Worm (Caenorhabditis elegans) whole organism, L3 larva: Measurements from ENCODE around the gene cyp-25A3.

Experiments used
- R02D3.7 ChIP-seq: fragments of 150-350 bp; optimal IDR thresholded peaks from 2 replicates; lab custom pipeline; 2014; ENCODE audit warnings: missing biosample characterization, missing genetic modification characterization
- ZK546.5 ChIP-seq: sonication (generic microtip); optimal IDR thresholded peaks from 2 replicates; lab custom pipeline; 2017; ENCODE audit warnings: missing biosample characterization, missing genetic modification characterization
- aly-2 ChIP-seq: fragments of 150-350 bp; optimal IDR thresholded peaks from 2 replicates; lab custom pipeline; 2014; ENCODE audit warnings: missing biosample characterization, missing genetic modification characterization
- ama-1 ChIP-seq: fragments of 150-350 bp; optimal IDR thresholded peaks from 2 replicates; lab custom pipeline; 2018
- ceh-16 ChIP-seq: sonication (generic microtip); optimal IDR thresholded peaks from 2 replicates; lab custom pipeline; 2017; ENCODE audit warnings: missing biosample characterization, missing genetic modification characterization
- ceh-28 ChIP-seq: fragments of 150-350 bp; optimal IDR thresholded peaks from 2 replicates; lab custom pipeline; 2014; ENCODE audit warnings: missing biosample characterization, missing genetic modification reagents, missing genetic modification characterization
- ceh-9 ChIP-seq: sonication (generic microtip); optimal IDR thresholded peaks from 2 replicates; lab custom pipeline; 2018; ENCODE audit warnings: missing biosample characterization, missing genetic modification characterization
- daf-12 ChIP-seq: fragments of 150-350 bp; optimal IDR thresholded peaks from 2 replicates; lab custom pipeline; 2014; ENCODE audit warnings: missing biosample characterization, missing genetic modification reagents, missing genetic modification characterization
- elt-1 ChIP-seq: fragments of 150-350 bp; optimal IDR thresholded peaks from 2 replicates; lab custom pipeline; 2014; ENCODE audit warnings: missing biosample characterization, missing genetic modification characterization
- elt-2 ChIP-seq: sonication (generic microtip); optimal IDR thresholded peaks from 2 replicates; lab custom pipeline; 2016; ENCODE audit warnings: missing genetic modification reagents, mild to moderate bottlenecking, missing genetic modification characterization, missing compliant biosample characterization
- elt-3 ChIP-seq, 3 experiments: fragments of 150-350 bp in 1 of 3; sonication (generic microtip) in 2 of 3; optimal IDR thresholded peaks; 2 replicates in 2 of 3; 4 replicates in 1 of 3; lab custom pipeline; 2014 to 2017; ENCODE audit warnings: missing biosample characterization in 3 of 3, missing genetic modification characterization in 3 of 3
- eor-1 ChIP-seq, 2 experiments: fragments of 150-350 bp; optimal IDR thresholded peaks; 2 replicates each; lab custom pipeline; 2014 to 2018; ENCODE audit warnings: missing biosample characterization in 2 of 2, missing genetic modification characterization in 2 of 2
- fkh-10 ChIP-seq: sonication (generic microtip); optimal IDR thresholded peaks from 2 replicates; lab custom pipeline; 2017; ENCODE audit warnings: missing biosample characterization, missing genetic modification reagents, missing genetic modification characterization
- fkh-2 ChIP-seq: fragments of 150-350 bp; optimal IDR thresholded peaks from 2 replicates; lab custom pipeline; 2014; ENCODE audit warnings: missing biosample characterization, missing genetic modification reagents, missing genetic modification characterization
- fos-1 ChIP-seq: fragments of 150-350 bp; optimal IDR thresholded peaks from 2 replicates; lab custom pipeline; 2014; ENCODE audit warnings: missing biosample characterization, missing genetic modification characterization
- hmg-11 ChIP-seq: sonication (generic microtip); optimal IDR thresholded peaks from 2 replicates; lab custom pipeline; 2016; ENCODE audit warnings: missing genetic modification characterization, missing compliant biosample characterization
- jun-1 ChIP-seq: fragments of 150-350 bp; optimal IDR thresholded peaks from 2 replicates; lab custom pipeline; 2014; ENCODE audit warnings: missing biosample characterization, missing genetic modification reagents, missing genetic modification characterization
- lin-15B ChIP-seq: fragments of 150-350 bp; optimal IDR thresholded peaks from 2 replicates; lab custom pipeline; 2014; ENCODE audit warnings: missing biosample characterization, missing genetic modification characterization
- lsy-12 ChIP-seq: sonication (generic microtip); optimal IDR thresholded peaks from 2 replicates; lab custom pipeline; 2016; ENCODE audit warnings: mild to moderate bottlenecking, missing genetic modification characterization, missing compliant biosample characterization
- mml-1 ChIP-seq: fragments of 150-350 bp; sonication (generic microtip); optimal IDR thresholded peaks from 3 replicates; lab custom pipeline; 2014; ENCODE audit warnings: missing biosample characterization, missing genetic modification characterization
- nfya-1 ChIP-seq: sonication (generic microtip); optimal IDR thresholded peaks from 2 replicates; lab custom pipeline; 2017; ENCODE audit warnings: missing genetic modification characterization, mild to moderate bottlenecking, missing compliant biosample characterization, antibody characterized with exemption, moderate library complexity; ENCODE audit not compliant: insufficient read depth
- nhr-11 ChIP-seq: fragments of 150-350 bp; optimal IDR thresholded peaks from 2 replicates; lab custom pipeline; 2014; ENCODE audit warnings: missing biosample characterization, missing genetic modification characterization
- nhr-12 ChIP-seq: fragments of 150-350 bp; optimal IDR thresholded peaks from 2 replicates; lab custom pipeline; 2014; ENCODE audit warnings: missing biosample characterization, missing genetic modification characterization
- nhr-23 ChIP-seq: fragments of 150-350 bp; optimal IDR thresholded peaks from 2 replicates; lab custom pipeline; 2014; ENCODE audit warnings: missing biosample characterization, missing genetic modification reagents, missing genetic modification characterization
- nhr-237 ChIP-seq: fragments of 150-350 bp; optimal IDR thresholded peaks from 2 replicates; lab custom pipeline; 2014; ENCODE audit warnings: missing biosample characterization, missing genetic modification characterization
- nhr-25 ChIP-seq: sonication (generic microtip); optimal IDR thresholded peaks from 2 replicates; lab custom pipeline; 2017; ENCODE audit warnings: missing biosample characterization, missing genetic modification characterization
- nhr-28 ChIP-seq: fragments of 150-350 bp; optimal IDR thresholded peaks from 2 replicates; lab custom pipeline; 2014; ENCODE audit warnings: missing biosample characterization, missing genetic modification characterization
- nhr-43 ChIP-seq: sonication (generic microtip); optimal IDR thresholded peaks from 2 replicates; lab custom pipeline; 2016; ENCODE audit warnings: mild to moderate bottlenecking, missing genetic modification characterization, missing compliant biosample characterization; ENCODE audit not compliant: poor library complexity, severe bottlenecking
- nhr-76 ChIP-seq: fragments of 150-350 bp; sonication (generic microtip); optimal IDR thresholded peaks from 5 replicates; lab custom pipeline; 2014; ENCODE audit warnings: missing biosample characterization, missing genetic modification characterization
- nhr-77 ChIP-seq: fragments of 150-350 bp; optimal IDR thresholded peaks from 2 replicates; lab custom pipeline; 2014; ENCODE audit warnings: missing biosample characterization, missing genetic modification characterization
- pqm-1 ChIP-seq: fragments of 150-350 bp; optimal IDR thresholded peaks from 2 replicates; lab custom pipeline; 2017; ENCODE audit warnings: missing biosample characterization, missing genetic modification characterization, inconsistent platforms
- sea-2 ChIP-seq: fragments of 150-350 bp; sonication (generic microtip); optimal IDR thresholded peaks from 4 replicates; lab custom pipeline; 2014; ENCODE audit warnings: missing biosample characterization, missing genetic modification reagents, missing genetic modification characterization
- snpc-4 ChIP-seq: fragments of 150-350 bp; optimal IDR thresholded peaks from 2 replicates; lab custom pipeline; 2014; ENCODE audit warnings: missing biosample characterization, missing genetic modification characterization
- tbx-2 ChIP-seq: sonication (generic microtip); optimal IDR thresholded peaks from 2 replicates; lab custom pipeline; 2016; ENCODE audit warnings: mild to moderate bottlenecking, missing genetic modification characterization, missing compliant biosample characterization
- unc-39 ChIP-seq: sonication (generic microtip); optimal IDR thresholded peaks from 4 replicates; lab custom pipeline; 2017; ENCODE audit warnings: missing biosample characterization, missing genetic modification characterization
- zag-1 ChIP-seq: fragments of 150-350 bp; optimal IDR thresholded peaks from 2 replicates; lab custom pipeline; 2014; ENCODE audit warnings: missing biosample characterization, missing genetic modification characterization
- ztf-11 ChIP-seq: fragments of 150-350 bp; optimal IDR thresholded peaks from 2 replicates; lab custom pipeline; 2014; ENCODE audit warnings: missing biosample characterization, missing genetic modification characterization
- ztf-4 ChIP-seq: fragments of 150-350 bp; optimal IDR thresholded peaks from 2 replicates; lab custom pipeline; 2014; ENCODE audit warnings: missing biosample characterization, missing genetic modification characterization

Gene cyp-25A3

ce11 chrIII:3814421-3814820, 25.1 kb downstream of the cyp-25A3 start:
- TF ChIP-seq sea-2 (GFP tag; lab: Kevin White, UChicago) (no peak), mml-1 (tag; lab: Kevin White, UChicago) (no peak), daf-12 (no peak), elt-2 (tag; lab: Kevin White, UChicago) (no peak), ztf-11 (tag; lab: Kevin White, UChicago) (no peak), fkh-10 (GFP tag; lab: Kevin White, UChicago) (no peak)

- no peak for TF ChIP-seq eor-1 (tag; optimal IDR thresholded peaks at IDR 0.05; lab: Kevin White, UChicago)
- no peak for TF ChIP-seq ama-1 (lab: Kevin White, UChicago)
- no peak for TF ChIP-seq aly-2 (tag; lab: Kevin White, UChicago)
- no peak for TF ChIP-seq unc-39 (tag; lab: Kevin White, UChicago)
- no peak for TF ChIP-seq fkh-10 (GFP tag; lab: Kevin White, UChicago)
- TF ChIP-seq nhr-77: no peak
- TF ChIP-seq ztf-4: no peak
- TF ChIP-seq lin-15B (tag; lab: Kevin White, UChicago): no peak
- TF ChIP-seq zag-1: no peak
- no peak for TF ChIP-seq nhr-23 (tag; lab: Kevin White, UChicago)
- TF ChIP-seq tbx-2: no peak
- TF ChIP-seq ceh-9 (tag; lab: Kevin White, UChicago): no peak
- TF ChIP-seq nfya-1 (tag; lab: Kevin White, UChicago): peak; percentile 62
- TF ChIP-seq elt-1: peak; percentile 38
- no peak for TF ChIP-seq R02D3.7
- no peak for TF ChIP-seq fos-1 (tag; lab: Kevin White, UChicago)
- no peak for TF ChIP-seq ceh-28 (tag; lab: Kevin White, UChicago)
- TF ChIP-seq ceh-16 (tag; lab: Kevin White, UChicago): no peak
- no peak for TF ChIP-seq ZK546.5 (tag; lab: Kevin White, UChicago)
- peak in 1 of 3 experiments; percentile 25 for TF ChIP-seq elt-3 (tag; optimal IDR thresholded peaks at IDR 0.05; lab: Kevin White, UChicago)
- no peak for TF ChIP-seq snpc-4 (tag; lab: Kevin White, UChicago)
- TF ChIP-seq nhr-25: peak; percentile 94
These were observed 27.1 kb downstream of the cyp-25A3 start for ce11 chrIII:3812369-3812993.

- no peak for TF ChIP-seq fos-1 (tag; lab: Kevin White, UChicago)
- TF ChIP-seq nhr-25: peak; percentile 85
- TF ChIP-seq nhr-43: peak; percentile 17
These were observed 28.1 kb downstream of the cyp-25A3 start for ce11 chrIII:3811375-3811924.

ce11 chrIII:3809008-3809407, 30.5 kb downstream of the cyp-25A3 start, which contains the start of gene toh-1:
toh-1 (minus strand) TSS chrIII:3809030.
- no peak for TF ChIP-seq ZK546.5 (tag; lab: Kevin White, UChicago)
- TF ChIP-seq nhr-23 (tag; lab: Kevin White, UChicago): peak; percentile 31
- TF ChIP-seq nhr-25: peak; percentile 22
- no peak for TF ChIP-seq lsy-12 (tag; lab: Kevin White, UChicago)
- TF ChIP-seq ama-1 (lab: Kevin White, UChicago): peak; percentile 29
- TF ChIP-seq, all 47 proteins: peak for 3

- TF ChIP-seq nhr-25: peak; percentile 74
- TF ChIP-seq aly-2 (tag; lab: Kevin White, UChicago): no peak
- peak; percentile 1 for TF ChIP-seq nhr-43
These were observed 31.9 kb downstream of the cyp-25A3 start for ce11 chrIII:3807590-3807989.

- no peak for TF ChIP-seq pqm-1
- TF ChIP-seq elt-1: no peak
- TF ChIP-seq nhr-11 (tag; lab: Kevin White, UChicago): no peak
- TF ChIP-seq ama-1 (lab: Kevin White, UChicago): no peak
- TF ChIP-seq fkh-2 (tag; lab: Kevin White, UChicago): no peak
- TF ChIP-seq hmg-11 (tag; lab: Kevin White, UChicago): no peak
- no peak for TF ChIP-seq sea-2 (GFP tag; lab: Kevin White, UChicago)
- TF ChIP-seq mml-1 (tag; lab: Kevin White, UChicago): no peak
- no peak for TF ChIP-seq nhr-77
- TF ChIP-seq nhr-43: no peak
- no peak for TF ChIP-seq aly-2 (tag; lab: Kevin White, UChicago)
- TF ChIP-seq jun-1: no peak
- TF ChIP-seq elt-3 (tag; optimal IDR thresholded peaks at IDR 0.05; lab: Kevin White, UChicago): no peak
- no peak for TF ChIP-seq fkh-10 (GFP tag; lab: Kevin White, UChicago)
- no peak for TF ChIP-seq nhr-28
- no peak for TF ChIP-seq nhr-12 (tag; lab: Kevin White, UChicago)
- TF ChIP-seq nhr-76 (tag; lab: Kevin White, UChicago): no peak
- no peak for TF ChIP-seq R02D3.7
- no peak for TF ChIP-seq nhr-237 (tag; lab: Kevin White, UChicago)
These were observed 32.7 kb downstream of the cyp-25A3 start for ce11 chrIII:3806883-3807282.
